Worm (Caenorhabditis elegans) whole organism, L2 larva: ENCODE measurements around the gene der-2.

Experiments
- dmd-4 ChIP-seq: sonication (generic microtip); optimal IDR thresholded peaks from 2 replicates; lab custom pipeline; 2017; ENCODE audit warnings: missing biosample characterization, missing genetic modification characterization
- nhr-10 ChIP-seq: sonication (generic microtip); optimal IDR thresholded peaks from 2 replicates; lab custom pipeline; 2017; ENCODE audit warnings: missing biosample characterization, missing genetic modification characterization
- nhr-11 ChIP-seq: fragments of 150-350 bp; optimal IDR thresholded peaks from 2 replicates; lab custom pipeline; 2014; ENCODE audit warnings: missing biosample characterization, missing genetic modification characterization
- nhr-237 ChIP-seq: fragments of 150-350 bp; optimal IDR thresholded peaks from 2 replicates; lab custom pipeline; 2014; ENCODE audit warnings: missing biosample characterization, missing genetic modification characterization
- nhr-25 ChIP-seq: fragments of 150-350 bp; sonication (generic microtip); optimal IDR thresholded peaks from 3 replicates; lab custom pipeline; 2014; ENCODE audit warnings: missing biosample characterization, missing genetic modification characterization

ce11 chrIII:7198838-7199237, 24.1 kb downstream of the der-2 start, which contains the start of gene pfd-5:
- TF ChIP-seq dmd-4 (tag; lab: Kevin White, UChicago) (no peak), nhr-237 (tag; lab: Kevin White, UChicago) (no peak), nhr-25 (tag; lab: Kevin White, UChicago) (peak; percentile 37), nhr-10 (no peak), nhr-11 (tag; lab: Kevin White, UChicago) (no peak)
